Fruit fly (Drosophila melanogaster): Measurements from ENCODE around the gene CG17562.

CG17562 gene

DNA sequence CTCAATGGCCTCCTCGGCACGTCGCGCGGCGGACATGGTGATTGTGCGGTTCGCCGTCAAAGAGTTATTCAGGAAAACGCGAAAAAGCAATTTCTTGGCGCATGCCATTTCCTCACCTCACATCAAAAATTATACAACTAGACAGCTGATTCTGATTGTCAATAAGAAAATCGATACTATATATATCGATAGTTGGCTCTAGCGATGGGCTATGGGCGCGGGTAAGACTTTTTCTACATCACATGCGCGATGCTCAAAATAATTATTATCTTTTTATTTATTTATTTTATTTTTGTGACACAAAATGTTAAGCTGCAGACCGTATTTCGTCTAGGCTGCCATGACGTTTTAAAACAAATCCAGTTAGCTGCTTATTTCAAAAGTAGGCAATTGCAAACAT is 868 bp upstream of the CG17562 start, which contains the start of gene CG10340:
Gene CG10340 (minus strand): TSS at position 151 of the 400 bp plus-strand sequence.
- TF ChIP-seq CTCF (optimal IDR thresholded peaks at IDR 0.05) (peak in 1 of 2 experiments; percentile 10), CG8478 (optimal IDR thresholded peaks at IDR 0.05) (no peak)

- no peak for TF ChIP-seq CG8478 (optimal IDR thresholded peaks at IDR 0.05)
These were observed 2.5 kb downstream of the CG17562 start, which contains the start of gene CG17560 for dm6 chr3R:16617650-16618049. Gene CG17560 (plus strand): TSS chr3R:16617950.

DNA sequence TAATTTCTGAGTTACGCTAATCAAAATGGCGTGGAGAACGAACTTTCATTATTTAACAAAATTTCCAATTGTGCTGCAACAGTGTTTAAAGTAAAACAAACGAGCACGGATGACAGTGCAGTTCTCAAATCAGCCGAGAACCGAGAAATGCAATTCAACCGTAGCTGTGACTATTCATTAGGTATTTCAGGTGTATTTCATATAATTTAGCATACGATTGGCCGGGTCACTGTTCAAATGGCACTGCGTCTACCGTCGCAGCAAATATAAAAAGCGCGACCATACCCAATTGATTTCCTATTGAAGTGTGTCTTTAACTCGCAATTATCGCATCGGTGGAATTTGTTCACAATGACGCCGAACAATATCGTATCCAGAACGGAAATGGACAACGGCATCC is 5.4 kb downstream of the CG17562 start, which contains the start of gene CG14893:
Gene CG14893 (plus strand): TSS at position 301 of the 400 bp plus-strand sequence.
- no peak for TF ChIP-seq CTCF (optimal IDR thresholded peaks at IDR 0.05)
- TF ChIP-seq CG8478 (optimal IDR thresholded peaks at IDR 0.05) = no peak

- TF ChIP-seq CG8478 (optimal IDR thresholded peaks at IDR 0.05) (no peak), CTCF (optimal IDR thresholded peaks at IDR 0.05) (no peak)
These were observed 9.3 kb downstream of the CG17562 start, which contains the start of gene Ccdc114 for dm6 chr3R:16624371-16624749. Gene Ccdc114 (minus strand): TSS chr3R:16624717.

dm6 chr3R:16624750-16625549 is 9.8 kb downstream of the CG17562 start, which contains the start of gene Fas1:
Gene Fas1 (plus strand): TSS chr3R:16625238.
- no peak for TF ChIP-seq CG8478 (optimal IDR thresholded peaks at IDR 0.05)
- TF ChIP-seq CTCF (optimal IDR thresholded peaks at IDR 0.05) = peak; percentile 45 to 66

DNA sequence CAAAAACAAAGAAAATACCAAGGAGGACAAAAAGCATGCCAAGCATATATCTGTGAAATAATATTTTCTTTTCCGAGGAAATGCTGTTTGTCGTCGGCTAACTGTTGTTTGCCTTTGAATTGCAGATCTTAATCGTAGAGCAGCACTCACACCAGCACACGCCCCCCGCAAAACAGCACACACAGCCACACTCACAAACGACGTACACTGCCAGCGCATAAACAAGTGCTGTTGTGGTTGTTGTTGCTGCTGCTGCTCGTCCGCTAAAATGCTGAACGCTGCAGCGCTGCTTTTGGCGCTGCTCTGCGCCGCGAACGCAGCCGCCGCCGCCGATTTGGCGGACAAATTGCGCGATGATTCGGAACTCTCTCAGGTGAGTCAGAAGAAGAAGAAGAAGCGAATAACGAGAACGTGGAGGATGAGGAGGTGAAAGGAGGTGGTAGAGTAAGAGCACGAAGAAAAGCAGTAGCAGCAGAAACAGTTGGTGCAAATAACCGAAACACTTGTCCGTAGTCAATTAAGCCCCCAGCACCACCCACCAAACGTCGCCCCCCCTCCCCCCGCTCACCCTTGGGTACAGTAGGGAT is 10.8 kb downstream of the CG17562 start:
- TF ChIP-seq CTCF (optimal IDR thresholded peaks at IDR 0.05) (no peak), CG8478 (optimal IDR thresholded peaks at IDR 0.05) (no peak)

DNA sequence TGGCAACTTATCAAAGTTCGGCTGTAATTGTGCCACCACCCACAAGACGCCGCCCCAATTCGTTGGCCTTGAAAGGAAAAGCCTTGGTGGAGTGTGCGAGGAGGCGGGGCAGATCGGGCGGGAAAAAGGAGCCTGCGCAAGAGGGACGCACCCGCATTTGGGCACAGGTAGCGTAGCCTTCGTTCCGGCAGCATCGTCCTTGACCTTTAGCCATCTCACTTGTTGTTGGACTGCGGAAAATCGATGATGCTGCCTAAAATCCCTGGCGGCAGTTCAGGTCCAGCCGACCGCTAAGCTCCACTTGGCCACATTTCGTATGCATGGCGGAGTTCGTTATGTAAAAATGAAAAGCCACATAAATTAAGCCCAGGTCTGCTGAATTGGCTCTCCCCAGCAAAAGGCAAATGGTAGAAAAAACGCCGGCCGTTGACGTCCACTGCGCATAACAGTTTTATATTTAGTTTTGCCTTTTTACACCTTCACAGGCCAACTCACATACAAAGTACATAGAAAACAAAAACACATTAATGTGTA is 11.9 kb downstream of the CG17562 start:
- TF ChIP-seq CTCF (optimal IDR thresholded peaks at IDR 0.05) = no peak
- TF ChIP-seq CG8478 (optimal IDR thresholded peaks at IDR 0.05) = no peak

dm6 chr3R:16630564-16630963 is 15.5 kb downstream of the CG17562 start:
- no peak for TF ChIP-seq CTCF (optimal IDR thresholded peaks at IDR 0.05)

dm6 chr3R:16632698-16633097 is 17.6 kb downstream of the CG17562 start:
- TF ChIP-seq CTCF (optimal IDR thresholded peaks at IDR 0.05) = no peak
- no peak for TF ChIP-seq CG8478 (optimal IDR thresholded peaks at IDR 0.05)

dm6 chr3R:16640005-16640408 is 24.9 kb downstream of the CG17562 start, which contains the start of gene nonA-l:
Gene nonA-l (plus strand): TSS chr3R:16640205.
- TF ChIP-seq CG8478 (optimal IDR thresholded peaks at IDR 0.05) (no peak), CTCF (optimal IDR thresholded peaks at IDR 0.05) (peak in 1 of 2 experiments; percentile 22)

- no peak for TF ChIP-seq CTCF (optimal IDR thresholded peaks at IDR 0.05)
- TF ChIP-seq CG8478 (optimal IDR thresholded peaks at IDR 0.05) = no peak
These were observed 28.5 kb downstream of the CG17562 start, which contains the start of gene Arl6IP1 for dm6 chr3R:16643591-16643990. Gene Arl6IP1 (plus strand): TSS chr3R:16643605.

- TF ChIP-seq CTCF (optimal IDR thresholded peaks at IDR 0.05) (no peak), CG8478 (optimal IDR thresholded peaks at IDR 0.05) (no peak)
These were observed 32.0 kb downstream of the CG17562 start, which contains the start of the genes CG10324 and CCT3 for dm6 chr3R:16646952-16647715. Gene CG10324 (minus strand): TSS chr3R:16647004. Gene CCT3 (plus strand): TSS chr3R:16647605.

- no peak for TF ChIP-seq CG8478 (optimal IDR thresholded peaks at IDR 0.05)
- TF ChIP-seq CTCF (optimal IDR thresholded peaks at IDR 0.05) = no peak
These were observed 32.6 kb downstream of the CG17562 start for dm6 chr3R:16647716-16648016.

- TF ChIP-seq CTCF (optimal IDR thresholded peaks at IDR 0.05) (peak in 1 of 2 experiments; percentile 13), CG8478 (optimal IDR thresholded peaks at IDR 0.05) (no peak)
These were observed 34.2 kb downstream of the CG17562 start for dm6 chr3R:16649282-16649681.

- TF ChIP-seq CG8478 (optimal IDR thresholded peaks at IDR 0.05) (no peak), CTCF (optimal IDR thresholded peaks at IDR 0.05) (no peak)
These were observed 35.8 kb downstream of the CG17562 start, which contains the start of gene Mettl4 for dm6 chr3R:16650950-16651349. Gene Mettl4 (minus strand): TSS chr3R:16651157.
